Fruit fly (Drosophila melanogaster) whole organism, embryonic: ENCODE measurements around the gene CG8765.

Experiments used
- Ada2b ChIP-seq: fragments of 200-800 bp; sonication (Bioruptor generic); IDR thresholded peaks from 2 replicates; pipeline ENCODE4 v1.3.6; 2022; ENCODE audit warnings: missing biosample characterization, missing genetic modification characterization
- BtbVII ChIP-seq: fragments of 200-800 bp; sonication (Bioruptor generic); optimal IDR thresholded peaks from 3 replicates; lab custom pipeline; 2017; ENCODE audit warnings: missing biosample characterization, mild to moderate bottlenecking, missing genetic modification characterization
- CG1024 ChIP-seq: fragments of 200-800 bp; sonication (Bioruptor generic); IDR thresholded peaks from 2 replicates; pipeline ENCODE4 v1.3.6; 2022; ENCODE audit warnings: missing biosample characterization, missing genetic modification characterization
- CG11560 ChIP-seq: fragments of 200-800 bp; sonication (Bioruptor generic); IDR thresholded peaks from 3 replicates; pipeline ENCODE4 v1.3.6; 2022; ENCODE audit warnings: missing biosample characterization, missing genetic modification characterization
- CG11696 ChIP-seq: fragments of 200-800 bp; sonication (Bioruptor generic); IDR thresholded peaks from 2 replicates; pipeline ENCODE4 v1.3.6; 2022; ENCODE audit warnings: missing biosample characterization, missing genetic modification characterization
- CG11723 ChIP-seq: fragments of 200-800 bp; sonication (Bioruptor generic); optimal IDR thresholded peaks from 2 replicates; lab custom pipeline; 2017; ENCODE audit warnings: missing biosample characterization, mild to moderate bottlenecking, missing genetic modification characterization
- CG12942 ChIP-seq: fragments of 200-800 bp; sonication (Bioruptor generic); optimal IDR thresholded peaks from 3 replicates; lab custom pipeline; 2016; ENCODE audit warnings: missing biosample characterization, missing genetic modification characterization
- CG14050 ChIP-seq: fragments of 200-800 bp; sonication (Bioruptor generic); IDR thresholded peaks from 3 replicates; pipeline ENCODE4 v1.3.6; 2022; ENCODE audit warnings: missing biosample characterization, missing genetic modification characterization
- CG1529 ChIP-seq: fragments of 200-800 bp; sonication (Bioruptor generic); optimal IDR thresholded peaks from 3 replicates; lab custom pipeline; 2018; ENCODE audit warnings: missing biosample characterization, missing genetic modification characterization
- CG15514 ChIP-seq: fragments of 200-800 bp; sonication (Bioruptor generic); optimal IDR thresholded peaks from 3 replicates; lab custom pipeline; 2017; ENCODE audit warnings: missing biosample characterization, missing genetic modification characterization, mild to moderate bottlenecking, moderate library complexity, missing genetic modification reagents
- CG17359 ChIP-seq: fragments of 200-800 bp; sonication (Bioruptor generic); optimal IDR thresholded peaks from 3 replicates; lab custom pipeline; 2018; ENCODE audit warnings: missing biosample characterization, mild to moderate bottlenecking, missing genetic modification characterization, moderate library complexity
- CG18011 ChIP-seq: fragments of 200-800 bp; sonication (Bioruptor generic); optimal IDR thresholded peaks from 2 replicates; lab custom pipeline; 2017; ENCODE audit warnings: missing biosample characterization, missing genetic modification characterization, mild to moderate bottlenecking, moderate library complexity, missing genotype
- CG2678 ChIP-seq: fragments of 200-800 bp; sonication (Bioruptor generic); optimal IDR thresholded peaks from 3 replicates; lab custom pipeline; 2019; ENCODE audit warnings: missing biosample characterization, mild to moderate bottlenecking, missing genetic modification characterization, moderate library complexity
- CG2875 ChIP-seq: fragments of 200-800 bp; sonication (Bioruptor generic); optimal IDR thresholded peaks from 2 replicates; lab custom pipeline; 2017; ENCODE audit warnings: missing biosample characterization, mild to moderate bottlenecking, missing genetic modification characterization, missing genetic modification reagents
- CG3281 ChIP-seq: fragments of 200-800 bp; sonication (Bioruptor generic); optimal IDR thresholded peaks from 3 replicates; lab custom pipeline; 2017; ENCODE audit warnings: missing biosample characterization, mild to moderate bottlenecking, missing genetic modification characterization
- CG3847 ChIP-seq: fragments of 200-800 bp; sonication (Bioruptor generic); IDR thresholded peaks from 2 replicates; pipeline ENCODE4 v1.3.6; 2022; ENCODE audit warnings: missing biosample characterization, missing genetic modification characterization
- CG6272 ChIP-seq: fragments of 200-800 bp; sonication (Bioruptor generic); IDR thresholded peaks from 2 replicates; pipeline ENCODE4 v1.3.6; 2022; ENCODE audit warnings: missing biosample characterization, missing genetic modification characterization
- CG7556 ChIP-seq: fragments of 200-800 bp; sonication (Bioruptor generic); optimal IDR thresholded peaks from 2 replicates; lab custom pipeline; 2017; ENCODE audit warnings: missing biosample characterization, mild to moderate bottlenecking, missing genetic modification characterization
- CG7745 ChIP-seq: fragments of 200-800 bp; sonication (Bioruptor generic); optimal IDR thresholded peaks from 2 replicates; lab custom pipeline; 2018; ENCODE audit warnings: missing biosample characterization, mild to moderate bottlenecking, missing genetic modification characterization, moderate library complexity
- CG9609 ChIP-seq: fragments of 200-800 bp; sonication (Bioruptor generic); optimal IDR thresholded peaks from 3 replicates; lab custom pipeline; 2016; ENCODE audit warnings: missing biosample characterization, missing genetic modification characterization
- CG9932 ChIP-seq: fragments of 200-800 bp; sonication (Bioruptor generic); IDR thresholded peaks from 2 replicates; pipeline ENCODE4 v1.3.6; 2022; ENCODE audit warnings: missing biosample characterization, missing genetic modification characterization
- D19B ChIP-seq: fragments of 200-800 bp; sonication (Bioruptor generic); optimal IDR thresholded peaks from 2 replicates; lab custom pipeline; 2017; ENCODE audit warnings: missing biosample characterization, mild to moderate bottlenecking, missing genetic modification characterization
- Dp ChIP-seq: fragments of 200-800 bp; sonication (Bioruptor generic); optimal IDR thresholded peaks from 2 replicates; lab custom pipeline; 2018; ENCODE audit warnings: missing biosample characterization, mild to moderate bottlenecking, missing genetic modification characterization, moderate library complexity
- Gug ChIP-seq: fragments of 200-800 bp; sonication (Bioruptor generic); IDR thresholded peaks from 4 replicates; pipeline ENCODE4 v1.3.6; 2022; ENCODE audit warnings: missing biosample characterization, missing genetic modification characterization
- H2.0 ChIP-seq: fragments of 200-800 bp; sonication (Bioruptor generic); IDR thresholded peaks from 2 replicates; pipeline ENCODE4 v1.3.6; 2022; ENCODE audit warnings: missing biosample characterization, missing genetic modification characterization
- Hr39 ChIP-seq: fragments of >200 bp; optimal IDR thresholded peaks from 2 replicates; lab custom pipeline; 2017
- MESR4 ChIP-seq: fragments of 200-800 bp; sonication (Bioruptor generic); optimal IDR thresholded peaks from 2 replicates; lab custom pipeline; 2018; ENCODE audit warnings: missing biosample characterization, mild to moderate bottlenecking, missing genetic modification characterization, moderate library complexity
- Oli ChIP-seq: fragments of 200-800 bp; sonication (Bioruptor generic); optimal IDR thresholded peaks from 2 replicates; lab custom pipeline; 2018; ENCODE audit warnings: missing biosample characterization, mild to moderate bottlenecking, missing genetic modification characterization, moderate library complexity
- Scr ChIP-seq: fragments of 200-800 bp; sonication (Bioruptor generic); IDR thresholded peaks from 2 replicates; pipeline ENCODE4 v1.3.6; 2022; ENCODE audit warnings: missing biosample characterization, missing genetic modification characterization; ENCODE audit not compliant: partially characterized antibody
- Taf1 ChIP-seq: fragments of 200-800 bp; sonication (Bioruptor generic); IDR thresholded peaks from 2 replicates; pipeline ENCODE4 v1.3.6; 2022; ENCODE audit warnings: missing biosample characterization, missing genetic modification characterization
- Xrp1 ChIP-seq: fragments of 200-800 bp; sonication (Bioruptor generic); IDR thresholded peaks from 2 replicates; pipeline ENCODE4 v1.3.6; 2022; ENCODE audit warnings: missing biosample characterization, missing genetic modification characterization
- bab2 ChIP-seq: fragments of 200-800 bp; sonication (Bioruptor generic); optimal IDR thresholded peaks from 2 replicates; lab custom pipeline; 2016; ENCODE audit warnings: missing biosample characterization, missing genetic modification characterization
- cg ChIP-seq: fragments of 200-800 bp; sonication (Bioruptor generic); optimal IDR thresholded peaks from 3 replicates; lab custom pipeline; 2019; ENCODE audit warnings: missing biosample characterization, mild to moderate bottlenecking, missing genetic modification characterization, moderate library complexity
- dati ChIP-seq: fragments of 200-800 bp; sonication (Bioruptor generic); IDR thresholded peaks from 2 replicates; pipeline ENCODE4 v1.3.6; 2022; ENCODE audit warnings: missing biosample characterization, missing genetic modification characterization
- eyg ChIP-seq: fragments of 200-800 bp; sonication (Bioruptor generic); optimal IDR thresholded peaks from 3 replicates; lab custom pipeline; 2016; ENCODE audit warnings: missing biosample characterization, missing genetic modification characterization
- grau ChIP-seq: fragments of 200-800 bp; optimal IDR thresholded peaks from 3 replicates; lab custom pipeline; 2019; ENCODE audit warnings: missing biosample characterization, mild to moderate bottlenecking, missing genetic modification characterization, moderate library complexity
- hb ChIP-seq: fragments of 200-800 bp; sonication (Bioruptor generic); IDR thresholded peaks from 3 replicates; pipeline ENCODE4 v1.3.6; 2022; ENCODE audit warnings: missing biosample characterization, missing genetic modification characterization; ENCODE audit not compliant: partially characterized antibody
- inv ChIP-seq: fragments of 200-800 bp; sonication (Bioruptor generic); IDR thresholded peaks from 2 replicates; pipeline ENCODE4 v1.3.6; 2022; ENCODE audit warnings: missing biosample characterization, missing genetic modification characterization; ENCODE audit not compliant: partially characterized antibody
- kah ChIP-seq: fragments of 200-800 bp; sonication (Bioruptor generic); optimal IDR thresholded peaks from 2 replicates; lab custom pipeline; 2018; ENCODE audit warnings: missing biosample characterization, mild to moderate bottlenecking, missing genetic modification characterization
- kni ChIP-seq: fragments of 200-800 bp; sonication (Bioruptor generic); optimal IDR thresholded peaks from 3 replicates; lab custom pipeline; 2017; ENCODE audit warnings: mild to moderate bottlenecking, missing biosample characterization, missing genetic modification reagents, missing genetic modification characterization
- luna ChIP-seq: fragments of 200-800 bp; sonication (Bioruptor generic); optimal IDR thresholded peaks from 2 replicates; lab custom pipeline; 2016; ENCODE audit warnings: missing biosample characterization, missing genetic modification characterization
- nerfin-1 ChIP-seq: fragments of 200-800 bp; sonication (Bioruptor generic); optimal IDR thresholded peaks from 3 replicates; lab custom pipeline; 2019; ENCODE audit warnings: missing biosample characterization, mild to moderate bottlenecking, missing genetic modification characterization, moderate library complexity
- nmo ChIP-seq: fragments of 200-800 bp; sonication (Bioruptor generic); optimal IDR thresholded peaks from 2 replicates; lab custom pipeline; 2018; ENCODE audit warnings: missing biosample characterization, mild to moderate bottlenecking, missing genetic modification characterization, moderate library complexity
- p53 ChIP-seq: fragments of 200-800 bp; sonication (Bioruptor generic); optimal IDR thresholded peaks from 2 replicates; lab custom pipeline; 2016; ENCODE audit warnings: missing biosample characterization, missing genetic modification characterization
- ranshi ChIP-seq: fragments of 200-800 bp; sonication (Bioruptor generic); IDR thresholded peaks from 2 replicates; pipeline ENCODE4 v1.3.6; 2022; ENCODE audit warnings: missing biosample characterization, missing genetic modification characterization
- rib ChIP-seq: fragments of 200-800 bp; sonication (Bioruptor generic); IDR thresholded peaks from 2 replicates; pipeline ENCODE4 v1.3.6; 2022; ENCODE audit warnings: missing biosample characterization, missing genetic modification characterization
- sisA ChIP-seq: fragments of 200-800 bp; sonication (Bioruptor generic); IDR thresholded peaks from 2 replicates; pipeline ENCODE4 v1.3.6; 2022; ENCODE audit warnings: missing biosample characterization, missing genetic modification characterization
- sob ChIP-seq: fragments of 200-800 bp; sonication (Bioruptor generic); IDR thresholded peaks from 2 replicates; pipeline ENCODE4 v1.3.6; 2022; ENCODE audit warnings: missing biosample characterization, missing genetic modification characterization
- sug ChIP-seq: fragments of 200-800 bp; optimal IDR thresholded peaks from 2 replicates; lab custom pipeline; 2019; ENCODE audit warnings: missing biosample characterization, mild to moderate bottlenecking, missing genetic modification characterization, moderate library complexity
- trh ChIP-seq: fragments of 200-800 bp; sonication (Bioruptor generic); optimal IDR thresholded peaks from 2 replicates; lab custom pipeline; 2016; ENCODE audit warnings: missing biosample characterization, missing genetic modification characterization
- tup ChIP-seq: fragments of 200-800 bp; sonication (Bioruptor generic); optimal IDR thresholded peaks from 2 replicates; lab custom pipeline; 2016; ENCODE audit warnings: missing biosample characterization, mild to moderate bottlenecking, missing genetic modification characterization, moderate library complexity
- z ChIP-seq: fragments of 200-800 bp; sonication (Bioruptor generic); IDR thresholded peaks from 3 replicates; pipeline ENCODE4 v1.3.6; 2022; ENCODE audit warnings: missing biosample characterization, missing genetic modification characterization
- zf30C ChIP-seq: fragments of 200-800 bp; sonication (Bioruptor generic); optimal IDR thresholded peaks from 3 replicates; lab custom pipeline; 2018; ENCODE audit warnings: missing biosample characterization, mild to moderate bottlenecking, missing genetic modification characterization

The CG8765 gene

dm6 chr3L:19699651-19700050, 12.5 kb upstream of the CG8765 start (continued):
- TF ChIP-seq CG9932 (GFP tag; lab: Robert Waterston, UW) (no peak), CG3847 (GFP tag; lab: Robert Waterston, UW) (no peak), sisA (GFP tag; lab: Robert Waterston, UW) (no peak), Ada2b (no peak), CG2875 (GFP tag; lab: Kevin White, UChicago) (no peak), Scr (no peak), sug (no peak), Xrp1 (GFP tag; lab: Robert Waterston, UW) (no peak), CG1529 (GFP tag; lab: Kevin White, UChicago) (no peak), tup (GFP tag; lab: Kevin White, UChicago) (no peak), bab2 (GFP tag; lab: Kevin White, UChicago) (no peak), CG14050 (0 out of 3 replicates have a peak, but pooled peaks have one; percentile 10), rib (GFP tag; lab: Robert Waterston, UW) (no peak), CG12942 (no peak), dati (GFP tag; lab: Robert Waterston, UW) (no peak), MESR4 (GFP tag; lab: Kevin White, UChicago) (no peak), nmo (GFP tag; lab: Kevin White, UChicago) (no peak), CG15514 (GFP tag; lab: Kevin White, UChicago) (no peak), inv (GFP tag; lab: Robert Waterston, UW) (no peak), z (GFP tag; lab: Robert Waterston, UW) (no peak), CG6272 (no peak), Hr39 (lab: Kevin White, UChicago) (no peak), CG17359 (tag; lab: Kevin White, UChicago) (no peak), Taf1 (GFP tag; lab: Robert Waterston, UW) (no peak), zf30C (no peak), p53 (GFP tag; lab: Kevin White, UChicago) (no peak), ranshi (GFP tag; lab: Robert Waterston, UW) (no peak), kah (GFP tag; lab: Kevin White, UChicago) (no peak), CG1024 (GFP tag; lab: Robert Waterston, UW) (no peak), CG11723 (GFP tag; lab: Kevin White, UChicago) (no peak), BtbVII (GFP tag; lab: Kevin White, UChicago) (no peak), Dp (GFP tag; lab: Kevin White, UChicago) (no peak), CG9609 (GFP tag; lab: Kevin White, UChicago) (no peak), Oli (tag; lab: Kevin White, UChicago) (peak; percentile 9), CG3281 (GFP tag; lab: Kevin White, UChicago) (peak; percentile 17), H2.0 (GFP tag; lab: Robert Waterston, UW) (peak; percentile 22; the same call in 1 of the 2 replicates), eyg (GFP tag; lab: Kevin White, UChicago) (no peak), CG11560 (no peak), hb (GFP tag; lab: Robert Waterston, UW) (no peak), kni (GFP tag; lab: Kevin White, UChicago) (no peak), sob (GFP tag; lab: Robert Waterston, UW) (no peak), CG7745 (tag; lab: Kevin White, UChicago) (no peak), Gug (GFP tag; lab: Robert Waterston, UW) (no peak), CG11696 (GFP tag; lab: Robert Waterston, UW) (no peak), trh (GFP tag; lab: Kevin White, UChicago) (no peak), CG2678 (tag; lab: Kevin White, UChicago) (peak; percentile 23), cg (GFP tag; lab: Kevin White, UChicago) (no peak), grau (peak; percentile 2), CG7556 (GFP tag; lab: Kevin White, UChicago) (no peak), CG18011 (no peak), nerfin-1 (tag; lab: Kevin White, UChicago) (no peak), D19B (GFP tag; lab: Kevin White, UChicago) (no peak), luna (GFP tag; lab: Kevin White, UChicago) (no peak)
